Fruit fly (Drosophila melanogaster) whole organism, embryonic: Measurements from ENCODE around the gene timeout.

Experiments
- ATbp ChIP-seq: fragments of 200-800 bp; sonication (Bioruptor generic); optimal IDR thresholded peaks from 2 replicates; lab custom pipeline; 2017; ENCODE audit warnings: missing biosample characterization, mild to moderate bottlenecking, missing genetic modification characterization, missing genetic modification reagents
- Adf1 ChIP-seq: fragments of 200-800 bp; sonication (Bioruptor generic); IDR thresholded peaks from 2 replicates; pipeline ENCODE4 v1.3.6; 2022; ENCODE audit warnings: missing biosample characterization, missing genetic modification characterization
- CG12659 ChIP-seq: fragments of 200-800 bp; sonication (Bioruptor generic); optimal IDR thresholded peaks from 3 replicates; lab custom pipeline; 2017; ENCODE audit warnings: mild to moderate bottlenecking, missing biosample characterization, missing genetic modification reagents, missing genetic modification characterization
- CG15479 ChIP-seq: fragments of 200-800 bp; sonication (Bioruptor generic); optimal IDR thresholded peaks from 3 replicates; lab custom pipeline; 2019; ENCODE audit warnings: missing biosample characterization, mild to moderate bottlenecking, missing genetic modification characterization, moderate library complexity
- CG15601 ChIP-seq: fragments of 200-800 bp; sonication (Bioruptor generic); optimal IDR thresholded peaks from 3 replicates; lab custom pipeline; 2019; ENCODE audit warnings: missing biosample characterization, mild to moderate bottlenecking, missing genetic modification characterization, moderate library complexity
- CG17802 ChIP-seq: fragments of 200-800 bp; sonication (Bioruptor generic); optimal IDR thresholded peaks from 2 replicates; lab custom pipeline; 2018; ENCODE audit warnings: missing biosample characterization, mild to moderate bottlenecking, missing genetic modification characterization, moderate library complexity
- CG18476 ChIP-seq: fragments of 200-800 bp; sonication (Bioruptor generic); optimal IDR thresholded peaks from 2 replicates; lab custom pipeline; 2016; ENCODE audit warnings: missing biosample characterization, mild to moderate bottlenecking, missing genetic modification characterization
- CG2116 ChIP-seq: fragments of 200-800 bp; sonication (Bioruptor generic); optimal IDR thresholded peaks from 3 replicates; lab custom pipeline; 2018; ENCODE audit warnings: missing biosample characterization, mild to moderate bottlenecking, missing genetic modification characterization
- CG2678 ChIP-seq: fragments of 200-800 bp; sonication (Bioruptor generic); optimal IDR thresholded peaks from 3 replicates; lab custom pipeline; 2019; ENCODE audit warnings: missing biosample characterization, mild to moderate bottlenecking, missing genetic modification characterization, moderate library complexity
- CG30020 ChIP-seq: fragments of 200-800 bp; optimal IDR thresholded peaks from 2 replicates; lab custom pipeline; 2019; ENCODE audit warnings: missing biosample characterization, mild to moderate bottlenecking, missing genetic modification characterization, moderate library complexity
- CG32772 ChIP-seq: fragments of 200-800 bp; sonication (Bioruptor generic); IDR thresholded peaks from 2 replicates; pipeline ENCODE4 v1.3.6; 2022; ENCODE audit warnings: missing biosample characterization, missing genetic modification characterization
- CG33213 ChIP-seq: fragments of 200-800 bp; sonication (Bioruptor generic); optimal IDR thresholded peaks from 3 replicates; lab custom pipeline; 2016; ENCODE audit warnings: missing biosample characterization, missing genetic modification characterization
- CG3847 ChIP-seq: fragments of 200-800 bp; sonication (Bioruptor generic); IDR thresholded peaks from 2 replicates; pipeline ENCODE4 v1.3.6; 2022; ENCODE audit warnings: missing biosample characterization, missing genetic modification characterization
- CG42726 ChIP-seq: fragments of 200-800 bp; sonication (Bioruptor generic); IDR thresholded peaks from 2 replicates; pipeline ENCODE4 v1.3.6; 2022; ENCODE audit warnings: missing biosample characterization, missing genetic modification characterization; ENCODE audit not compliant: partially characterized antibody
- CG4617 ChIP-seq: fragments of 200-800 bp; sonication (Bioruptor generic); optimal IDR thresholded peaks from 3 replicates; lab custom pipeline; 2016; ENCODE audit warnings: missing biosample characterization, missing genetic modification characterization, borderline replicate concordance
- CG4820 ChIP-seq: fragments of 200-800 bp; sonication (Bioruptor generic); optimal IDR thresholded peaks from 3 replicates; lab custom pipeline; 2016; ENCODE audit warnings: missing biosample characterization, missing genetic modification characterization
- CG4854 ChIP-seq: fragments of 200-800 bp; sonication (Bioruptor generic); optimal IDR thresholded peaks from 2 replicates; lab custom pipeline; 2016; ENCODE audit warnings: missing biosample characterization, missing genetic modification characterization, inconsistent platforms
- CG5245 ChIP-seq: fragments of 200-800 bp; sonication (Bioruptor generic); optimal IDR thresholded peaks from 3 replicates; lab custom pipeline; 2016; ENCODE audit warnings: missing biosample characterization, missing genetic modification characterization
- CG5953 ChIP-seq: fragments of 200-800 bp; sonication (Bioruptor generic); IDR thresholded peaks from 2 replicates; pipeline ENCODE4 v1.3.6; 2022; ENCODE audit warnings: missing biosample characterization, missing genetic modification characterization
- CG6175 ChIP-seq: fragments of 200-800 bp; sonication (Bioruptor generic); IDR thresholded peaks from 3 replicates; pipeline ENCODE4 v1.3.6; 2022; ENCODE audit warnings: missing biosample characterization, missing genetic modification characterization
- CG7839 ChIP-seq: fragments of 200-800 bp; sonication (Bioruptor generic); optimal IDR thresholded peaks from 3 replicates; lab custom pipeline; 2018; ENCODE audit warnings: missing biosample characterization, mild to moderate bottlenecking, missing genetic modification characterization, moderate library complexity
- CTCF ChIP-seq: fragments of 200-800 bp; sonication (Bioruptor generic); optimal IDR thresholded peaks from 2 replicates; lab custom pipeline; 2017; ENCODE audit warnings: missing biosample characterization, mild to moderate bottlenecking, missing genetic modification characterization, moderate library complexity
- D19A ChIP-seq: fragments of 200-800 bp; optimal IDR thresholded peaks from 3 replicates; lab custom pipeline; 2019; ENCODE audit warnings: missing biosample characterization, mild to moderate bottlenecking, missing genetic modification characterization, moderate library complexity
- D19B ChIP-seq: fragments of 200-800 bp; sonication (Bioruptor generic); optimal IDR thresholded peaks from 2 replicates; lab custom pipeline; 2017; ENCODE audit warnings: missing biosample characterization, mild to moderate bottlenecking, missing genetic modification characterization
- Dip2 ChIP-seq: fragments of 200-800 bp; sonication (Bioruptor generic); IDR thresholded peaks from 2 replicates; pipeline ENCODE4 v1.3.6; 2022; ENCODE audit warnings: missing biosample characterization, missing genetic modification characterization
- Dip3 ChIP-seq: fragments of 200-800 bp; sonication (Bioruptor generic); optimal IDR thresholded peaks from 3 replicates; lab custom pipeline; 2016; ENCODE audit warnings: missing biosample characterization, missing genetic modification characterization
- Dref ChIP-seq: fragments of 200-800 bp; sonication (Bioruptor generic); IDR thresholded peaks from 2 replicates; pipeline ENCODE4 v1.3.6; 2022; ENCODE audit warnings: missing biosample characterization, missing genetic modification characterization
- Gug ChIP-seq: fragments of 200-800 bp; sonication (Bioruptor generic); IDR thresholded peaks from 4 replicates; pipeline ENCODE4 v1.3.6; 2022; ENCODE audit warnings: missing biosample characterization, missing genetic modification characterization
- H2.0 ChIP-seq: fragments of 200-800 bp; sonication (Bioruptor generic); IDR thresholded peaks from 2 replicates; pipeline ENCODE4 v1.3.6; 2022; ENCODE audit warnings: missing biosample characterization, missing genetic modification characterization
- HHEX ChIP-seq: fragments of 200-800 bp; sonication (Bioruptor generic); optimal IDR thresholded peaks from 3 replicates; lab custom pipeline; 2017; ENCODE audit warnings: missing biosample characterization, mild to moderate bottlenecking, missing genetic modification characterization, missing genetic modification reagents
- Hand ChIP-seq: fragments of 200-800 bp; sonication (Bioruptor generic); optimal IDR thresholded peaks from 2 replicates; lab custom pipeline; 2017; ENCODE audit warnings: mild to moderate bottlenecking, missing biosample characterization, missing genetic modification reagents, missing genetic modification characterization
- Lpt ChIP-seq: fragments of >200 bp; optimal IDR thresholded peaks from 2 replicates; lab custom pipeline; 2018; ENCODE audit warnings: missing biosample characterization, missing genetic modification characterization
- Nf-YB ChIP-seq: fragments of 200-800 bp; sonication (Bioruptor generic); optimal IDR thresholded peaks from 3 replicates; lab custom pipeline; 2019; ENCODE audit warnings: missing biosample characterization, mild to moderate bottlenecking, missing genetic modification characterization, moderate library complexity
- Spps ChIP-seq: fragments of 200-800 bp; sonication (Bioruptor generic); optimal IDR thresholded peaks from 2 replicates; lab custom pipeline; 2018; ENCODE audit warnings: missing biosample characterization, mild to moderate bottlenecking, missing genetic modification characterization
- al ChIP-seq: fragments of 200-800 bp; sonication (Bioruptor generic); IDR thresholded peaks from 2 replicates; pipeline ENCODE4 v1.3.6; 2022; ENCODE audit warnings: missing biosample characterization, missing genetic modification characterization
- ase ChIP-seq: fragments of 200-800 bp; sonication (Bioruptor generic); IDR thresholded peaks from 3 replicates; pipeline ENCODE4 v1.3.6; 2022; ENCODE audit warnings: missing biosample characterization, missing genetic modification characterization
- dati ChIP-seq: fragments of 200-800 bp; sonication (Bioruptor generic); IDR thresholded peaks from 2 replicates; pipeline ENCODE4 v1.3.6; 2022; ENCODE audit warnings: missing biosample characterization, missing genetic modification characterization
- en ChIP-seq: fragments of 200-800 bp; sonication (Bioruptor generic); optimal IDR thresholded peaks from 2 replicates; lab custom pipeline; 2016; ENCODE audit warnings: missing biosample characterization, missing genetic modification characterization
- eve ChIP-seq, 2 experiments: fragments of >200 bp; optimal IDR thresholded peaks; 2 replicates each; lab custom pipeline; 2017; ENCODE audit warnings: missing biosample characterization in 2 of 2, missing genetic modification characterization in 2 of 2
- gro ChIP-seq: fragments of 200-800 bp; sonication (Bioruptor generic); optimal IDR thresholded peaks from 2 replicates; lab custom pipeline; 2016; ENCODE audit warnings: missing biosample characterization, missing genetic modification characterization
- gsb ChIP-seq: fragments of 200-800 bp; sonication (Bioruptor generic); IDR thresholded peaks from 2 replicates; pipeline ENCODE4 v1.3.6; 2022; ENCODE audit warnings: missing biosample characterization, missing genetic modification characterization
- gsb-n ChIP-seq: fragments of 200-800 bp; sonication (Bioruptor generic); optimal IDR thresholded peaks from 3 replicates; lab custom pipeline; 2018; ENCODE audit warnings: missing biosample characterization, mild to moderate bottlenecking, missing genetic modification characterization
- gt ChIP-seq: fragments of 200-800 bp; sonication (Bioruptor generic); IDR thresholded peaks from 2 replicates; pipeline ENCODE4 v1.3.6; 2022; ENCODE audit warnings: missing biosample characterization, missing genetic modification characterization
- ham ChIP-seq: fragments of 200-800 bp; sonication (Bioruptor generic); IDR thresholded peaks from 2 replicates; pipeline ENCODE4 v1.3.6; 2022; ENCODE audit warnings: missing biosample characterization, missing genetic modification characterization
- hb ChIP-seq: fragments of 200-800 bp; sonication (Bioruptor generic); IDR thresholded peaks from 3 replicates; pipeline ENCODE4 v1.3.6; 2022; ENCODE audit warnings: missing biosample characterization, missing genetic modification characterization; ENCODE audit not compliant: partially characterized antibody
- lmd ChIP-seq: fragments of 200-800 bp; sonication (Bioruptor generic); IDR thresholded peaks from 2 replicates; pipeline ENCODE4 v1.3.6; 2022; ENCODE audit warnings: missing biosample characterization, missing genetic modification characterization
- org-1 ChIP-seq: fragments of 200-800 bp; sonication (Bioruptor generic); optimal IDR thresholded peaks from 2 replicates; lab custom pipeline; 2017; ENCODE audit warnings: missing biosample characterization, missing genetic modification characterization
- repo ChIP-seq: fragments of 200-800 bp; sonication (Bioruptor generic); optimal IDR thresholded peaks from 2 replicates; lab custom pipeline; 2016; ENCODE audit warnings: missing biosample characterization, missing genetic modification characterization
- shn ChIP-seq: fragments of 200-800 bp; sonication (Bioruptor generic); optimal IDR thresholded peaks from 3 replicates; lab custom pipeline; 2016; ENCODE audit warnings: missing biosample characterization, missing genetic modification characterization
- sisA ChIP-seq: fragments of 200-800 bp; sonication (Bioruptor generic); IDR thresholded peaks from 2 replicates; pipeline ENCODE4 v1.3.6; 2022; ENCODE audit warnings: missing biosample characterization, missing genetic modification characterization
- tgo ChIP-seq: fragments of 200-800 bp; sonication (Bioruptor generic); IDR thresholded peaks from 3 replicates; pipeline ENCODE4 v1.3.6; 2022; ENCODE audit warnings: missing biosample characterization, missing genetic modification characterization
- trh ChIP-seq: fragments of 200-800 bp; sonication (Bioruptor generic); optimal IDR thresholded peaks from 2 replicates; lab custom pipeline; 2016; ENCODE audit warnings: missing biosample characterization, missing genetic modification characterization
- twi ChIP-seq: fragments of 200-800 bp; optimal IDR thresholded peaks from 2 replicates; lab custom pipeline; 2019; ENCODE audit warnings: missing biosample characterization, mild to moderate bottlenecking, missing genetic modification characterization, moderate library complexity

timeout gene

dm6 chr3R:13088395-13088794 is at the start of gene timeout (continued):
- no peak for TF ChIP-seq Hand (GFP tag; lab: Kevin White, UChicago)
- TF ChIP-seq D19B (GFP tag; lab: Kevin White, UChicago) = no peak
- TF ChIP-seq CG2678 (tag; lab: Kevin White, UChicago) = no peak
- TF ChIP-seq Nf-YB (GFP tag; lab: Kevin White, UChicago) = no peak
- TF ChIP-seq ATbp (GFP tag; lab: Kevin White, UChicago) = no peak
- TF ChIP-seq en (GFP tag; lab: Kevin White, UChicago) = no peak
- no peak for TF ChIP-seq Adf1 (GFP tag; lab: Robert Waterston, UW)
- TF ChIP-seq H2.0 = no peak
- no peak for TF ChIP-seq D19A (tag; lab: Kevin White, UChicago)
- TF ChIP-seq CG18476 (GFP tag; lab: Kevin White, UChicago) = no peak
- no peak for TF ChIP-seq Dip2 (GFP tag; lab: Robert Waterston, UW)
- peak; percentile 47; the same call in 1 of the 2 replicates for TF ChIP-seq CG42726 (GFP tag; lab: Robert Waterston, UW)
- no peak for TF ChIP-seq CG15601 (tag; lab: Kevin White, UChicago)
- no peak for TF ChIP-seq Spps (tag; lab: Kevin White, UChicago)
- TF ChIP-seq CG4617 (GFP tag; lab: Kevin White, UChicago) = no peak
- no peak for TF ChIP-seq CG15479 (GFP tag; lab: Kevin White, UChicago)
- no peak for TF ChIP-seq Gug
- TF ChIP-seq CG5953 (GFP tag; lab: Robert Waterston, UW) = no peak
- TF ChIP-seq CG4820 (GFP tag; lab: Kevin White, UChicago) = no peak
- TF ChIP-seq CG12659 = no peak
- no peak for TF ChIP-seq shn (GFP tag; lab: Kevin White, UChicago)
- TF ChIP-seq CG7839 (tag; lab: Kevin White, UChicago) = no peak
- TF ChIP-seq twi (tag; lab: Kevin White, UChicago) = no peak
- no peak for TF ChIP-seq dati (GFP tag; lab: Robert Waterston, UW)
- no peak for TF ChIP-seq Lpt (GFP tag; lab: Kevin White, UChicago)
- TF ChIP-seq CG33213 (GFP tag; lab: Kevin White, UChicago) = peak; percentile 27
- TF ChIP-seq org-1 (GFP tag; lab: Kevin White, UChicago) = no peak
- no peak for TF ChIP-seq CG3847 (GFP tag; lab: Robert Waterston, UW)
- no peak for TF ChIP-seq CG30020 (tag; lab: Kevin White, UChicago)
- TF ChIP-seq gsb (GFP tag; lab: Robert Waterston, UW) = no peak
- no peak for TF ChIP-seq CG17802
- TF ChIP-seq CG32772 (GFP tag; lab: Robert Waterston, UW) = no peak
- TF ChIP-seq tgo (GFP tag; lab: Robert Waterston, UW) = no peak
- peak; percentile 92 for TF ChIP-seq Dref (GFP tag; lab: Robert Waterston, UW)
- TF ChIP-seq HHEX (GFP tag; lab: Kevin White, UChicago) = no peak
- TF ChIP-seq CTCF = peak; percentile 64
- no peak for TF ChIP-seq CG6175 (GFP tag; lab: Robert Waterston, UW)
- no peak for TF ChIP-seq repo (GFP tag; lab: Kevin White, UChicago)
- TF ChIP-seq ham (GFP tag; lab: Robert Waterston, UW) = no peak
- TF ChIP-seq gro (GFP tag; lab: Kevin White, UChicago) = no peak
- no peak for TF ChIP-seq eve (GFP tag; optimal IDR thresholded peaks at IDR 0.05; lab: Kevin White, UChicago)
- no peak for TF ChIP-seq sisA
- TF ChIP-seq hb = peak; percentile 20; the same call in 1 of the 3 replicates
- TF ChIP-seq gt (GFP tag; lab: Robert Waterston, UW) = no peak
- no peak for TF ChIP-seq al (GFP tag; lab: Robert Waterston, UW)
- TF ChIP-seq Dip3 (GFP tag; lab: Kevin White, UChicago) = no peak
- no peak for TF ChIP-seq lmd
- TF ChIP-seq CG4854 = no peak
- no peak for TF ChIP-seq CG5245 (GFP tag; lab: Kevin White, UChicago)
- TF ChIP-seq trh = no peak
- no peak for TF ChIP-seq ase (GFP tag; lab: Robert Waterston, UW)
- TF ChIP-seq CG2116 = peak; percentile 94
- no peak for TF ChIP-seq gsb-n (tag; lab: Kevin White, UChicago)
